Worm (Caenorhabditis elegans) whole organism, early embryonic: ENCODE data around the gene C05E11.6.

Experiments
- B0310.2 ChIP-seq: sonication (generic microtip); optimal IDR thresholded peaks from 2 replicates; lab custom pipeline; 2016; ENCODE audit warnings: mild to moderate bottlenecking, missing genetic modification characterization, missing compliant biosample characterization
- F13C5.2 ChIP-seq: sonication (generic microtip); optimal IDR thresholded peaks from 2 replicates; lab custom pipeline; 2017; ENCODE audit warnings: mild to moderate bottlenecking, missing genetic modification characterization, inconsistent platforms, missing compliant biosample characterization
- aly-1 ChIP-seq: sonication (generic microtip); optimal IDR thresholded peaks from 2 replicates; lab custom pipeline; 2016; ENCODE audit warnings: missing genetic modification characterization, missing compliant biosample characterization
- ama-1 ChIP-seq: fragments of 150-350 bp; optimal IDR thresholded peaks from 2 replicates; lab custom pipeline; 2014
- ceh-13 ChIP-seq: fragments of 200-800 bp; sonication (Bioruptor generic); optimal IDR thresholded peaks from 2 replicates; lab custom pipeline; 2018; ENCODE audit warnings: mild to moderate bottlenecking, missing genetic modification characterization, missing compliant biosample characterization
- ceh-36 ChIP-seq: sonication (generic microtip); optimal IDR thresholded peaks from 2 replicates; lab custom pipeline; 2016; ENCODE audit warnings: missing genetic modification characterization, inconsistent platforms, missing compliant biosample characterization
- ets-7 ChIP-seq: sonication (generic microtip); optimal IDR thresholded peaks from 2 replicates; lab custom pipeline; 2016; ENCODE audit warnings: missing genotype, missing genetic modification characterization, missing compliant biosample characterization
- flt-1 ChIP-seq: fragments of 200-800 bp; sonication (Bioruptor generic); IDR thresholded peaks from 2 replicates; pipeline ENCODE4 v1.3.6; 2022; ENCODE audit warnings: missing genetic modification characterization, missing compliant biosample characterization
- hmbx-1 ChIP-seq: sonication (generic microtip); optimal IDR thresholded peaks from 2 replicates; lab custom pipeline; 2016; ENCODE audit warnings: mild to moderate bottlenecking, missing genetic modification characterization, missing compliant biosample characterization
- hmg-4 ChIP-seq: fragments of 200-800 bp; sonication (Bioruptor generic); optimal IDR thresholded peaks from 2 replicates; lab custom pipeline; 2018; ENCODE audit warnings: mild to moderate bottlenecking, missing genetic modification characterization, missing compliant biosample characterization
- hnd-1 ChIP-seq: sonication (generic microtip); optimal IDR thresholded peaks from 2 replicates; lab custom pipeline; 2016; ENCODE audit warnings: missing genetic modification characterization, missing compliant biosample characterization
- pes-1 ChIP-seq: fragments of 200-800 bp; sonication (Bioruptor generic); IDR thresholded peaks from 2 replicates; pipeline ENCODE4 v1.3.6; 2022; ENCODE audit warnings: missing genetic modification reagents, missing genetic modification characterization, missing compliant biosample characterization
- scrt-1 ChIP-seq: fragments of 200-800 bp; sonication (Bioruptor generic); IDR thresholded peaks from 2 replicates; pipeline ENCODE4 v1.3.6; 2022; ENCODE audit warnings: missing genetic modification characterization, missing compliant biosample characterization
- sea-1 ChIP-seq: fragments of 200-800 bp; sonication (Bioruptor generic); conservative IDR thresholded peaks from 2 replicates; pipeline ENCODE4 v1.3.6; 2022; ENCODE audit warnings: missing genetic modification characterization, missing compliant biosample characterization
- tbx-11 ChIP-seq: fragments of 200-800 bp; sonication (Bioruptor generic); IDR thresholded peaks from 2 replicates; pipeline ENCODE4 v1.3.6; 2022; ENCODE audit warnings: missing genetic modification characterization, missing compliant biosample characterization
- tbx-37 ChIP-seq: fragments of 200-800 bp; sonication (Bioruptor generic); conservative IDR thresholded peaks from 2 replicates; pipeline ENCODE4 v1.3.6; 2022; ENCODE audit warnings: missing genetic modification reagents, missing genetic modification characterization, missing compliant biosample characterization
- tra-4 ChIP-seq: sonication (generic microtip); optimal IDR thresholded peaks from 2 replicates; lab custom pipeline; 2017; ENCODE audit warnings: missing genetic modification characterization, missing compliant biosample characterization

The C05E11.6 gene

ce11 chrX:4561863-4562262 is at the start of gene C05E11.6:
C05E11.6 (plus strand) TSS chrX:4562163.
- TF ChIP-seq tra-4 (tag; lab: Kevin White, UChicago) (no peak), ceh-13 (GFP tag; lab: Kevin White, UChicago) (no peak), hmg-4 (GFP tag; lab: Kevin White, UChicago) (no peak), ama-1 (lab: Kevin White, UChicago) (no peak)

- TF ChIP-seq sea-1 (GFP tag; lab: Robert Waterston, UW), result 0 out of 2 replicates have a peak, but pooled peaks have one; percentile 47
- TF ChIP-seq pes-1 (GFP tag; lab: Robert Waterston, UW), result 0 out of 2 replicates have a peak, but pooled peaks have one; percentile 10
- no peak for TF ChIP-seq scrt-1 (GFP tag; lab: Robert Waterston, UW)
- peak; percentile 66 for TF ChIP-seq hmg-4 (GFP tag; lab: Kevin White, UChicago)
Observed at ce11 chrX:4513657-4514143, 48.3 kb upstream of the C05E11.6 start, which contains the start of gene spr-3. spr-3 (plus strand) TSS chrX:4514093.

- no peak for TF ChIP-seq hnd-1 (tag; lab: Kevin White, UChicago)
- no peak for TF ChIP-seq ceh-36
- no peak for TF ChIP-seq tbx-11 (GFP tag; lab: Robert Waterston, UW)
- no peak for TF ChIP-seq aly-1
- no peak for TF ChIP-seq flt-1 (GFP tag; lab: Robert Waterston, UW)
- no peak for TF ChIP-seq sea-1 (GFP tag; lab: Robert Waterston, UW)
- no peak for TF ChIP-seq ets-7 (tag; lab: Kevin White, UChicago)
- no peak for TF ChIP-seq ama-1 (lab: Kevin White, UChicago)
- no peak for TF ChIP-seq F13C5.2
- TF ChIP-seq pes-1 (GFP tag; lab: Robert Waterston, UW), result no peak
- no peak for TF ChIP-seq hmg-4 (GFP tag; lab: Kevin White, UChicago)
- TF ChIP-seq tra-4 (tag; lab: Kevin White, UChicago), result no peak
- no peak for TF ChIP-seq hmbx-1 (tag; lab: Kevin White, UChicago)
- no peak for TF ChIP-seq ceh-13 (GFP tag; lab: Kevin White, UChicago)
- TF ChIP-seq B0310.2 (tag; lab: Kevin White, UChicago), result no peak
Observed at ce11 chrX:4516758-4517157, 45.2 kb upstream of the C05E11.6 start.

ce11 chrX:4519968-4520367 is 42.0 kb upstream of the C05E11.6 start:
- TF ChIP-seq ama-1 (lab: Kevin White, UChicago) (no peak), hmg-4 (GFP tag; lab: Kevin White, UChicago) (no peak), tbx-11 (GFP tag; lab: Robert Waterston, UW) (no peak), B0310.2 (tag; lab: Kevin White, UChicago) (no peak)

ce11 chrX:4521166-4521565 is 40.8 kb upstream of the C05E11.6 start:
- no peak for TF ChIP-seq ets-7 (tag; lab: Kevin White, UChicago)

- TF ChIP-seq tra-4 (tag; lab: Kevin White, UChicago) (no peak), ceh-13 (GFP tag; lab: Kevin White, UChicago) (no peak), ceh-36 (no peak), tbx-11 (GFP tag; lab: Robert Waterston, UW) (0 out of 2 replicates have a peak, but pooled peaks have one; percentile 39), aly-1 (no peak), B0310.2 (tag; lab: Kevin White, UChicago) (no peak), pes-1 (GFP tag; lab: Robert Waterston, UW) (no peak), ama-1 (lab: Kevin White, UChicago) (no peak), hmbx-1 (tag; lab: Kevin White, UChicago) (no peak), scrt-1 (GFP tag; lab: Robert Waterston, UW) (no peak), flt-1 (GFP tag; lab: Robert Waterston, UW) (no peak), hmg-4 (GFP tag; lab: Kevin White, UChicago) (peak; percentile 32)
Observed at ce11 chrX:4521837-4522816, 39.8 kb upstream of the C05E11.6 start, which contains the start of gene C07A12.7. C07A12.7 (minus strand) TSS chrX:4522144.

ce11 chrX:4523315-4523714 is 38.6 kb upstream of the C05E11.6 start:
- TF ChIP-seq hmg-4 (GFP tag; lab: Kevin White, UChicago) (no peak), pes-1 (GFP tag; lab: Robert Waterston, UW) (no peak), scrt-1 (GFP tag; lab: Robert Waterston, UW) (no peak), tbx-37 (GFP tag; lab: Robert Waterston, UW) (no peak), aly-1 (no peak), tra-4 (tag; lab: Kevin White, UChicago) (no peak), ets-7 (tag; lab: Kevin White, UChicago) (no peak), sea-1 (GFP tag; lab: Robert Waterston, UW) (no peak), F13C5.2 (no peak), B0310.2 (tag; lab: Kevin White, UChicago) (no peak), flt-1 (GFP tag; lab: Robert Waterston, UW) (no peak), ceh-36 (no peak), hnd-1 (tag; lab: Kevin White, UChicago) (no peak), ceh-13 (GFP tag; lab: Kevin White, UChicago) (no peak)
